Fruit fly (Drosophila melanogaster) whole organism, embryonic: ENCODE results near the gene Pgm1.

ENCODE experiments used
- Adf1 ChIP-seq: fragments of 200-800 bp; sonication (Bioruptor generic); IDR thresholded peaks from 2 replicates; pipeline ENCODE4 v1.3.6; 2022; ENCODE audit warnings: missing biosample characterization, missing genetic modification characterization
- CG10366 ChIP-seq: fragments of 200-800 bp; sonication (Bioruptor generic); IDR thresholded peaks from 2 replicates; pipeline ENCODE4 v1.3.6; 2022; ENCODE audit warnings: missing biosample characterization, missing genetic modification characterization
- CG11560 ChIP-seq: fragments of 200-800 bp; sonication (Bioruptor generic); IDR thresholded peaks from 3 replicates; pipeline ENCODE4 v1.3.6; 2022; ENCODE audit warnings: missing biosample characterization, missing genetic modification characterization
- CG11723 ChIP-seq: fragments of 200-800 bp; sonication (Bioruptor generic); optimal IDR thresholded peaks from 2 replicates; lab custom pipeline; 2017; ENCODE audit warnings: missing biosample characterization, mild to moderate bottlenecking, missing genetic modification characterization
- CG14014 ChIP-seq: fragments of 200-800 bp; sonication (Bioruptor generic); IDR thresholded peaks from 2 replicates; pipeline ENCODE4 v1.3.6; 2022; ENCODE audit warnings: missing biosample characterization, missing genetic modification characterization
- CG14441 ChIP-seq: fragments of 200-800 bp; sonication (Bioruptor generic); IDR thresholded peaks from 2 replicates; pipeline ENCODE4 v1.3.6; 2022; ENCODE audit warnings: missing biosample characterization, missing genetic modification characterization
- CG1529 ChIP-seq: fragments of 200-800 bp; sonication (Bioruptor generic); optimal IDR thresholded peaks from 3 replicates; lab custom pipeline; 2018; ENCODE audit warnings: missing biosample characterization, missing genetic modification characterization
- CG17385 ChIP-seq: fragments of 200-800 bp; sonication (Bioruptor generic); optimal IDR thresholded peaks from 3 replicates; lab custom pipeline; 2018; ENCODE audit warnings: missing biosample characterization, mild to moderate bottlenecking, missing genetic modification characterization
- CG17912 ChIP-seq: fragments of 200-800 bp; sonication (Bioruptor generic); optimal IDR thresholded peaks from 2 replicates; lab custom pipeline; 2018; ENCODE audit warnings: missing biosample characterization, mild to moderate bottlenecking, missing genetic modification characterization
- CG2199 ChIP-seq: fragments of 200-800 bp; sonication (Bioruptor generic); IDR thresholded peaks from 3 replicates; pipeline ENCODE4 v1.3.6; 2022; ENCODE audit warnings: missing biosample characterization, missing genetic modification characterization
- CG2202 ChIP-seq: fragments of 200-800 bp; sonication (Bioruptor generic); optimal IDR thresholded peaks from 2 replicates; lab custom pipeline; 2018; ENCODE audit warnings: missing biosample characterization, mild to moderate bottlenecking, missing genetic modification characterization
- CG34224 ChIP-seq: fragments of 200-800 bp; sonication (Bioruptor generic); IDR thresholded peaks from 3 replicates; pipeline ENCODE4 v1.3.6; 2022; ENCODE audit warnings: missing biosample characterization, missing genetic modification characterization; ENCODE audit not compliant: partially characterized antibody
- CG3838 ChIP-seq: fragments of 200-800 bp; sonication (Bioruptor generic); optimal IDR thresholded peaks from 3 replicates; lab custom pipeline; 2016; ENCODE audit warnings: missing biosample characterization, missing genetic modification characterization
- CG7786 ChIP-seq: fragments of 200-800 bp; sonication (Bioruptor generic); optimal IDR thresholded peaks from 2 replicates; lab custom pipeline; 2016; ENCODE audit warnings: missing biosample characterization, missing genetic modification characterization
- CG7928 ChIP-seq: fragments of 200-800 bp; sonication (Bioruptor generic); optimal IDR thresholded peaks from 2 replicates; lab custom pipeline; 2017; ENCODE audit warnings: missing biosample characterization, mild to moderate bottlenecking, missing genetic modification characterization
- CG9817 ChIP-seq: fragments of 200-800 bp; sonication (Bioruptor generic); optimal IDR thresholded peaks from 2 replicates; lab custom pipeline; 2018; ENCODE audit warnings: missing biosample characterization, mild to moderate bottlenecking, missing genetic modification characterization, moderate library complexity
- CG9876 ChIP-seq: fragments of 200-800 bp; sonication (Bioruptor generic); optimal IDR thresholded peaks from 2 replicates; lab custom pipeline; 2016; ENCODE audit warnings: missing biosample characterization, missing genetic modification characterization
- Camta ChIP-seq: fragments of 200-800 bp; sonication (Bioruptor generic); optimal IDR thresholded peaks from 2 replicates; lab custom pipeline; 2016; ENCODE audit warnings: missing biosample characterization, missing genetic modification characterization
- D19B ChIP-seq: fragments of 200-800 bp; sonication (Bioruptor generic); optimal IDR thresholded peaks from 2 replicates; lab custom pipeline; 2017; ENCODE audit warnings: missing biosample characterization, mild to moderate bottlenecking, missing genetic modification characterization
- Doc3 ChIP-seq: fragments of 200-800 bp; sonication (Bioruptor generic); IDR thresholded peaks from 3 replicates; pipeline ENCODE4 v1.3.6; 2022; ENCODE audit warnings: missing biosample characterization, missing genetic modification characterization; ENCODE audit not compliant: partially characterized antibody
- Dref ChIP-seq: fragments of 200-800 bp; sonication (Bioruptor generic); IDR thresholded peaks from 2 replicates; pipeline ENCODE4 v1.3.6; 2022; ENCODE audit warnings: missing biosample characterization, missing genetic modification characterization
- GATAe ChIP-seq: fragments of 200-800 bp; sonication (Bioruptor generic); conservative IDR thresholded peaks from 2 replicates; pipeline ENCODE4 v1.3.6; 2022; ENCODE audit warnings: missing biosample characterization, missing genetic modification characterization
- Hr3 ChIP-seq: fragments of 200-800 bp; sonication (Bioruptor generic); optimal IDR thresholded peaks from 3 replicates; lab custom pipeline; 2016; ENCODE audit warnings: missing biosample characterization, missing genetic modification characterization
- Kr ChIP-seq: fragments of 200-800 bp; sonication (Bioruptor generic); optimal IDR thresholded peaks from 2 replicates; lab custom pipeline; 2017; ENCODE audit warnings: missing biosample characterization, mild to moderate bottlenecking, missing genetic modification characterization
- MTF-1 ChIP-seq: fragments of 200-800 bp; sonication (Bioruptor generic); optimal IDR thresholded peaks from 2 replicates; lab custom pipeline; 2018; ENCODE audit warnings: missing biosample characterization, mild to moderate bottlenecking, missing genetic modification characterization, borderline replicate concordance
- Xrp1 ChIP-seq: fragments of 200-800 bp; sonication (Bioruptor generic); IDR thresholded peaks from 2 replicates; pipeline ENCODE4 v1.3.6; 2022; ENCODE audit warnings: missing biosample characterization, missing genetic modification characterization
- al ChIP-seq: fragments of 200-800 bp; sonication (Bioruptor generic); IDR thresholded peaks from 2 replicates; pipeline ENCODE4 v1.3.6; 2022; ENCODE audit warnings: missing biosample characterization, missing genetic modification characterization
- ase ChIP-seq: fragments of 200-800 bp; sonication (Bioruptor generic); IDR thresholded peaks from 3 replicates; pipeline ENCODE4 v1.3.6; 2022; ENCODE audit warnings: missing biosample characterization, missing genetic modification characterization
- bcd ChIP-seq: fragments of 200-800 bp; sonication (Bioruptor generic); optimal IDR thresholded peaks from 2 replicates; lab custom pipeline; 2017; ENCODE audit warnings: missing biosample characterization, mild to moderate bottlenecking, missing genetic modification characterization
- crc ChIP-seq: fragments of 200-800 bp; sonication (Bioruptor generic); optimal IDR thresholded peaks from 2 replicates; lab custom pipeline; 2016; ENCODE audit warnings: missing biosample characterization, missing genetic modification characterization
- dmrt99B ChIP-seq: fragments of 200-800 bp; sonication (Bioruptor generic); optimal IDR thresholded peaks from 2 replicates; lab custom pipeline; 2018; ENCODE audit warnings: missing biosample characterization, mild to moderate bottlenecking, missing genetic modification characterization, moderate library complexity
- esg ChIP-seq: fragments of 200-800 bp; sonication (Bioruptor generic); conservative IDR thresholded peaks from 2 replicates; pipeline ENCODE4 v1.3.6; 2022; ENCODE audit warnings: missing biosample characterization, missing genetic modification characterization
- eve ChIP-seq, 2 experiments: fragments of >200 bp; optimal IDR thresholded peaks; 2 replicates each; lab custom pipeline; 2017; ENCODE audit warnings: missing biosample characterization in 2 of 2, missing genetic modification characterization in 2 of 2
- eyg ChIP-seq: fragments of 200-800 bp; sonication (Bioruptor generic); optimal IDR thresholded peaks from 3 replicates; lab custom pipeline; 2016; ENCODE audit warnings: missing biosample characterization, missing genetic modification characterization
- gfzf ChIP-seq: fragments of 200-800 bp; sonication (Bioruptor generic); optimal IDR thresholded peaks from 2 replicates; lab custom pipeline; 2016; ENCODE audit warnings: missing biosample characterization, mild to moderate bottlenecking, missing genetic modification characterization, moderate library complexity
- grau ChIP-seq: fragments of 200-800 bp; optimal IDR thresholded peaks from 3 replicates; lab custom pipeline; 2019; ENCODE audit warnings: missing biosample characterization, mild to moderate bottlenecking, missing genetic modification characterization, moderate library complexity
- kay ChIP-seq: fragments of 200-800 bp; sonication (Bioruptor generic); optimal IDR thresholded peaks from 2 replicates; lab custom pipeline; 2016; ENCODE audit warnings: missing biosample characterization, missing genetic modification characterization
- lab ChIP-seq: fragments of 200-800 bp; sonication (Bioruptor generic); optimal IDR thresholded peaks from 3 replicates; lab custom pipeline; 2017; ENCODE audit warnings: missing biosample characterization, missing genetic modification characterization, mild to moderate bottlenecking, moderate library complexity, missing genetic modification reagents
- lilli ChIP-seq: fragments of 200-800 bp; sonication (Bioruptor generic); optimal IDR thresholded peaks from 3 replicates; lab custom pipeline; 2016; ENCODE audit warnings: missing biosample characterization, missing genetic modification characterization
- mam ChIP-seq: fragments of 200-800 bp; sonication (Bioruptor generic); optimal IDR thresholded peaks from 3 replicates; lab custom pipeline; 2016; ENCODE audit warnings: missing biosample characterization, missing genetic modification characterization
- odd ChIP-seq: fragments of 200-800 bp; sonication (Bioruptor generic); optimal IDR thresholded peaks from 2 replicates; lab custom pipeline; 2017; ENCODE audit warnings: missing biosample characterization, mild to moderate bottlenecking, missing genetic modification characterization
- pnt ChIP-seq: fragments of 200-800 bp; sonication (Bioruptor generic); optimal IDR thresholded peaks from 3 replicates; lab custom pipeline; 2016; ENCODE audit warnings: missing biosample characterization, missing genetic modification characterization
- salm ChIP-seq: fragments of 200-800 bp; sonication (Bioruptor generic); optimal IDR thresholded peaks from 2 replicates; lab custom pipeline; 2018; ENCODE audit warnings: missing biosample characterization, mild to moderate bottlenecking, missing genetic modification characterization
- sd ChIP-seq: fragments of 200-800 bp; sonication (Bioruptor generic); optimal IDR thresholded peaks from 3 replicates; lab custom pipeline; 2018; ENCODE audit warnings: missing biosample characterization, mild to moderate bottlenecking, missing genetic modification characterization, moderate library complexity
- tx ChIP-seq: fragments of 200-800 bp; sonication (Bioruptor generic); optimal IDR thresholded peaks from 2 replicates; lab custom pipeline; 2016; ENCODE audit warnings: missing biosample characterization, missing genetic modification characterization
- usp ChIP-seq: fragments of >200 bp; optimal IDR thresholded peaks from 2 replicates; lab custom pipeline; 2017; ENCODE audit warnings: missing biosample characterization, missing genetic modification characterization
- wek ChIP-seq: fragments of 200-800 bp; sonication (Bioruptor generic); optimal IDR thresholded peaks from 3 replicates; lab custom pipeline; 2018; ENCODE audit warnings: missing biosample characterization, mild to moderate bottlenecking, missing genetic modification characterization, moderate library complexity
- wor ChIP-seq: fragments of 200-800 bp; sonication (Bioruptor generic); IDR thresholded peaks from 2 replicates; pipeline ENCODE4 v1.3.6; 2022; ENCODE audit warnings: missing biosample characterization, missing genetic modification characterization

Pgm1 gene

DNA sequence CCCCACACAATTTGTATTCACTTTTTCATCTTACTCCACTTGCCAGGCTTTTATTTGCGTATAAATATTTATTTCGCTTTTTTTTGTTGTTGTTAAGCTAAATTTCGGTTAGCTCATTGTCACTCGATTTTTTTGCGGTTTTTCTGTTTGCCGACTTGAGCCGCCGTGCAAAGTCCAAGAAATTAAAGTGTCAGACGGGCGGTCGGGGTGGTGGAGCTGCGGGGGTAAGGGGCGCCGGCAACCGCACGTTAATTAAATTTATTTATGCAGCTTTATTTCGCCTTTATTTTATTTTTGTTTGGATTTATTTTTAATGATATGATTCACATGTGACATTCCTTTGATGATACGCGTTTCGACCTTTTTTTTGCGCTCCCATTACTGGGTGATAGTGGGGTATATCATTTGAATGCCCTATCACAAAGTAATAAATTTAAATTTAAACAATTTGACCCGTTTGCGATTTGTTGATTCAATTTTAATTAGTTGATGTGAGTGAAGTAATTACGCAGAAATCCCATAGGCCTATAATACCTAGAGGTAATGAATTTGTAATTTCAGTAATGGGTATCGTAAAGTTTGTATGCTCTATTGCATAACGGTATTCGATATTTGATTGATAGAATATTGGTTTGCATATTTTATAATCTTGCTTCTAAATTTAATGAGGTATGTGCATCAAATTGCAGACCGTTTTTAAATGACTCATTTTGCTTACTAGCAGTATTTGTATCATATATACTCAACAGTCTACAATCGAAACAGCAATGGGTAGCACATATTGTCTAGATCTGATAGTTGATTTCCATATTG lies 37.2 kb upstream of the Pgm1 start (continued):
- TF ChIP-seq CG7786 (GFP tag; lab: Kevin White, UChicago) (peak; percentile 71), kay (GFP tag; lab: Kevin White, UChicago) (peak; percentile 43), CG17385 (GFP tag; lab: Kevin White, UChicago) (peak; percentile 31), odd (no peak), CG2202 (tag; lab: Kevin White, UChicago) (no peak), sd (tag; lab: Kevin White, UChicago) (peak; percentile 40), CG11560 (no peak), usp (no peak), lab (GFP tag; lab: Kevin White, UChicago) (peak; percentile 41), CG3838 (GFP tag; lab: Kevin White, UChicago) (peak; percentile 32), grau (tag; lab: Kevin White, UChicago) (peak; percentile 65), CG11723 (GFP tag; lab: Kevin White, UChicago) (no peak), ase (GFP tag; lab: Robert Waterston, UW) (no peak), tx (peak; percentile 22), Xrp1 (no peak), al (GFP tag; lab: Robert Waterston, UW) (peak; percentile 73), CG14441 (no peak; the same call in 1 of the 2 replicates), mam (GFP tag; lab: Kevin White, UChicago) (peak; percentile 65), dmrt99B (tag; lab: Kevin White, UChicago) (peak; percentile 52), lilli (GFP tag; lab: Kevin White, UChicago) (peak; percentile 78), CG9817 (tag; lab: Kevin White, UChicago) (peak; percentile 25), CG10366 (GFP tag; lab: Robert Waterston, UW) (peak; percentile 37), wek (GFP tag; lab: Kevin White, UChicago) (no peak), eyg (GFP tag; lab: Kevin White, UChicago) (no peak), gfzf (GFP tag; lab: Kevin White, UChicago) (no peak), Adf1 (GFP tag; lab: Robert Waterston, UW) (no peak), bcd (GFP tag; lab: Kevin White, UChicago) (peak; percentile 41), CG7928 (GFP tag; lab: Kevin White, UChicago) (peak; percentile 18), Kr (GFP tag; lab: Kevin White, UChicago) (no peak)

DNA sequence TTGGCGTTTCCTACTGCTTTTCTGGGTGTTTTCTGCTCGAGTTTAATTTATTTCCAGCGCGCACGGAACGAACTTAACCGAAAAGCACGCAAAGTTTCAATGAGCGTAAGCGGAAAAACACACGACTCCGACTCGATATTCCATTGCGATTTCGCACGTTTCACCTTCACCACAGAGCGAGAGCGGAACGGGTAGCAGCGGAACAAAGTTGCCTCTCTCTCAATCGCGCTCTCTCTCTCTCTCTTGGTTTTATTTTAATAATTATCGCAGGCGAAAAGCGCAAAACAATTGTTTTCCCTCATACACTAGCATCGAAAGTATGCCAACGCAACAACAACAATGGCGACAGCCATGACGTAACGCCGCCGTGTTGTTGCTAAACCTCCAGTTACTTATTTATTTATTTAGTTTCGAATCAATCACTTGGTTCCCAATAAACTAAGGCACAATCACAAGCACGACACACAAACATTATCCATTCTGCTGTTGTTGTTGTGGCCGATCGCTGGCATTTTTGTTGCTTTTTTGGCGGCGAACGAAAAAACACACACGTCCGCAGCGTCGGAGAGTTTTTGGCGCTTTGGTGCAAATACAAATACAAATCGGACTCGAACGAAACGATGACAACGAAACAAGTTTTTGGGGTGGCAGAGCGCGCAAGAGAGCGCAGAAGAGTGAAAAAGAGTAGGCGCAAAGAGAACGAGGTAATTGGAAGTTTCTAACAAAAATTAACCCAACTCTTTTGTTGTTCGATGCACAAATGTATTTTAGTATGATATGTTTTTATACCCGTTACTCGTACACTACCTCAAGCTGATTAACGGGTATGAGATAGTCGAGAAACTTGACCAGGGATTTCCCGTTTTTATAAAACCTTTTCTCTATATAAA lies 36.1 kb upstream of the Pgm1 start, which contains the start of gene CG5151:
Gene CG5151, minus strand, starts transcription at position 552 of the 890 bp plus-strand sequence.
- TF ChIP-seq Dref (GFP tag; lab: Robert Waterston, UW) (no peak), GATAe (GFP tag; lab: Robert Waterston, UW) (no peak), pnt (GFP tag; lab: Kevin White, UChicago) (no peak), eve (GFP tag; optimal IDR thresholded peaks at IDR 0.05; lab: Kevin White, UChicago) (no peak), wor (GFP tag; lab: Robert Waterston, UW) (no peak), CG9876 (no peak), esg (no peak), CG17912 (no peak), Doc3 (peak; percentile 44; the same call in 1 of the 3 replicates), CG34224 (peak; percentile 35), MTF-1 (GFP tag; lab: Kevin White, UChicago) (peak; percentile 38), CG2199 (GFP tag; lab: Robert Waterston, UW) (no peak), Camta (no peak), CG14014 (GFP tag; lab: Robert Waterston, UW) (0 out of 2 replicates have a peak, but pooled peaks have one; percentile 3), crc (no peak), Hr3 (GFP tag; lab: Kevin White, UChicago) (no peak), salm (tag; lab: Kevin White, UChicago) (no peak), D19B (GFP tag; lab: Kevin White, UChicago) (peak; percentile 63), CG1529 (no peak), usp (no peak)
